Worm (Caenorhabditis elegans): ENCODE results near the gene ccpp-6.

- TF ChIP-seq tbx-2 (tag; optimal IDR thresholded peaks at IDR 0.05), result no peak
- TF ChIP-seq unc-55 (GFP tag; optimal IDR thresholded peaks at IDR 0.05), result no peak
- no peak for TF ChIP-seq sox-2 (GFP tag; IDR thresholded peaks at IDR 0.05)
- no peak for TF ChIP-seq ceh-9 (tag; optimal IDR thresholded peaks at IDR 0.05)
- no peak for TF ChIP-seq pha-2 (tag; optimal IDR thresholded peaks at IDR 0.05)
- TF ChIP-seq nhr-11 (tag; optimal IDR thresholded peaks at IDR 0.05), result no peak
- no peak for TF ChIP-seq elt-2 (tag; optimal IDR thresholded peaks at IDR 0.05)
- TF ChIP-seq K09A11.1 (tag; optimal IDR thresholded peaks at IDR 0.05; ENCODE audit: insufficient read depth), result no peak
- no peak for TF ChIP-seq dmd-4 (tag; optimal IDR thresholded peaks at IDR 0.05; ENCODE audit: borderline replicate concordance)
- TF ChIP-seq hlh-13 (GFP tag; optimal IDR thresholded peaks at IDR 0.05), result no peak
- TF ChIP-seq nfya-1 (tag; optimal IDR thresholded peaks at IDR 0.05), result no peak
- no peak for TF ChIP-seq rnt-1 (tag; optimal IDR thresholded peaks at IDR 0.05)
These were observed 49.6 kb downstream of the ccpp-6 start for ce11 chrII:5337495-5337840.

Data from whole organism, late embryonic.